Worm (Caenorhabditis elegans): Measurements from ENCODE around the gene aat-6.

ce11 chrV:11497475-11497874, 27.0 kb upstream of the aat-6 start:
- TF ChIP-seq nhr-12 (tag; optimal IDR thresholded peaks at IDR 0.05): no peak
- no peak for TF ChIP-seq ztf-11 (tag; optimal IDR thresholded peaks at IDR 0.05)
- no peak for TF ChIP-seq sem-2 (GFP tag; optimal IDR thresholded peaks at IDR 0.05)
- no peak for TF ChIP-seq elt-1 (tag; optimal IDR thresholded peaks at IDR 0.05; ENCODE audit: borderline replicate concordance, insufficient read depth)
